Worm (Caenorhabditis elegans) whole organism, late embryonic: ENCODE data around the gene pdi-2.

ENCODE experiments used
- C08G9.2 ChIP-seq: sonication (generic microtip); optimal IDR thresholded peaks from 2 replicates; lab custom pipeline; 2016; ENCODE audit warnings: mild to moderate bottlenecking, missing genetic modification characterization, moderate library complexity, missing compliant biosample characterization
- K02D7.2 ChIP-seq: sonication (generic microtip); optimal IDR thresholded peaks from 2 replicates; lab custom pipeline; 2017; ENCODE audit warnings: mild to moderate bottlenecking, missing genetic modification characterization, missing compliant biosample characterization
- K09A11.1 ChIP-seq: sonication (generic microtip); optimal IDR thresholded peaks from 2 replicates; lab custom pipeline; 2017; ENCODE audit warnings: antibody characterized with exemption, mild to moderate bottlenecking, missing genetic modification characterization, missing compliant biosample characterization; ENCODE audit not compliant: insufficient read depth
- ahr-1 ChIP-seq: sonication (generic microtip); optimal IDR thresholded peaks from 2 replicates; lab custom pipeline; 2016; ENCODE audit warnings: missing genetic modification characterization, missing compliant biosample characterization
- ceh-18 ChIP-seq: sonication (generic microtip); optimal IDR thresholded peaks from 2 replicates; lab custom pipeline; 2016; ENCODE audit warnings: missing genetic modification characterization, missing compliant biosample characterization
- ceh-24 ChIP-seq: sonication (generic microtip); optimal IDR thresholded peaks from 2 replicates; lab custom pipeline; 2016; ENCODE audit warnings: mild to moderate bottlenecking, missing genetic modification characterization, missing compliant biosample characterization
- ceh-31 ChIP-seq: sonication (generic microtip); optimal IDR thresholded peaks from 2 replicates; lab custom pipeline; 2016; ENCODE audit warnings: missing genetic modification characterization, missing compliant biosample characterization
- ceh-34 ChIP-seq: sonication (generic microtip); optimal IDR thresholded peaks from 2 replicates; lab custom pipeline; 2016; ENCODE audit warnings: mild to moderate bottlenecking, missing genetic modification characterization, missing compliant biosample characterization
- ceh-48 ChIP-seq: sonication (generic microtip); optimal IDR thresholded peaks from 2 replicates; lab custom pipeline; 2016; ENCODE audit warnings: missing genetic modification characterization, inconsistent platforms, missing compliant biosample characterization
- ceh-6 ChIP-seq: fragments of 200-800 bp; sonication (Bioruptor generic); optimal IDR thresholded peaks from 2 replicates; lab custom pipeline; 2018; ENCODE audit warnings: mild to moderate bottlenecking, missing genetic modification characterization, missing compliant biosample characterization
- che-1 ChIP-seq: sonication (generic microtip); optimal IDR thresholded peaks from 2 replicates; lab custom pipeline; 2016; ENCODE audit warnings: mild to moderate bottlenecking, missing genetic modification characterization, missing compliant biosample characterization
- dve-1 ChIP-seq: sonication (generic microtip); optimal IDR thresholded peaks from 2 replicates; lab custom pipeline; 2017; ENCODE audit warnings: antibody characterized with exemption, mild to moderate bottlenecking, missing genetic modification characterization, missing compliant biosample characterization
- elt-2 ChIP-seq: sonication (generic microtip); optimal IDR thresholded peaks from 2 replicates; lab custom pipeline; 2016; ENCODE audit warnings: missing genetic modification reagents, missing genetic modification characterization, missing compliant biosample characterization
- elt-4 ChIP-seq: sonication (generic microtip); optimal IDR thresholded peaks from 2 replicates; lab custom pipeline; 2016; ENCODE audit warnings: missing genetic modification characterization, missing compliant biosample characterization
- ets-4 ChIP-seq: sonication (generic microtip); optimal IDR thresholded peaks from 2 replicates; lab custom pipeline; 2016; ENCODE audit warnings: missing genetic modification characterization, missing compliant biosample characterization
- eyg-1 ChIP-seq: sonication (generic microtip); optimal IDR thresholded peaks from 2 replicates; lab custom pipeline; 2016; ENCODE audit warnings: missing genotype, missing genetic modification characterization, missing compliant biosample characterization
- fkh-6 ChIP-seq: sonication (generic microtip); optimal IDR thresholded peaks from 2 replicates; lab custom pipeline; 2016; ENCODE audit warnings: missing genetic modification characterization, missing compliant biosample characterization
- gmeb-2 ChIP-seq: sonication (generic microtip); optimal IDR thresholded peaks from 2 replicates; lab custom pipeline; 2016; ENCODE audit warnings: missing genetic modification characterization, inconsistent platforms, missing compliant biosample characterization
- hlh-13 ChIP-seq: fragments of 200-800 bp; sonication (Bioruptor generic); optimal IDR thresholded peaks from 2 replicates; lab custom pipeline; 2018; ENCODE audit warnings: mild to moderate bottlenecking, missing genetic modification characterization, missing compliant biosample characterization
- hlh-15 ChIP-seq: sonication (generic microtip); optimal IDR thresholded peaks from 2 replicates; lab custom pipeline; 2016; ENCODE audit warnings: missing genetic modification characterization, missing compliant biosample characterization
- hlh-8 ChIP-seq: sonication (generic microtip); optimal IDR thresholded peaks from 2 replicates; lab custom pipeline; 2016; ENCODE audit warnings: missing genotype, missing genetic modification characterization, missing compliant biosample characterization
- lim-6 ChIP-seq: sonication (generic microtip); optimal IDR thresholded peaks from 2 replicates; lab custom pipeline; 2016; ENCODE audit warnings: missing genetic modification characterization, missing compliant biosample characterization
- lin-11 ChIP-seq: fragments of 200-800 bp; sonication (Bioruptor generic); optimal IDR thresholded peaks from 2 replicates; lab custom pipeline; 2018; ENCODE audit warnings: mild to moderate bottlenecking, missing genetic modification characterization, missing compliant biosample characterization
- madf-2 ChIP-seq: sonication (generic microtip); optimal IDR thresholded peaks from 2 replicates; lab custom pipeline; 2017; ENCODE audit warnings: missing genetic modification characterization, missing compliant biosample characterization
- mec-3 ChIP-seq: sonication (generic microtip); optimal IDR thresholded peaks from 2 replicates; lab custom pipeline; 2016; ENCODE audit warnings: borderline replicate concordance, missing genetic modification characterization, missing compliant biosample characterization
- nfya-1 ChIP-seq: sonication (generic microtip); optimal IDR thresholded peaks from 2 replicates; lab custom pipeline; 2017; ENCODE audit warnings: missing genetic modification characterization, mild to moderate bottlenecking, missing compliant biosample characterization, antibody characterized with exemption, moderate library complexity
- nhr-11 ChIP-seq: fragments of 150-350 bp; optimal IDR thresholded peaks from 2 replicates; lab custom pipeline; 2014; ENCODE audit warnings: missing biosample characterization, missing genetic modification characterization
- nhr-232 ChIP-seq: sonication (generic microtip); optimal IDR thresholded peaks from 2 replicates; lab custom pipeline; 2016; ENCODE audit warnings: missing genetic modification characterization, missing compliant biosample characterization
- npax-4 ChIP-seq: sonication (generic microtip); optimal IDR thresholded peaks from 2 replicates; lab custom pipeline; 2016; ENCODE audit warnings: missing genetic modification characterization, missing compliant biosample characterization
- pat-9 ChIP-seq: fragments of 200-800 bp; sonication (Bioruptor generic); optimal IDR thresholded peaks from 2 replicates; lab custom pipeline; 2018; ENCODE audit warnings: mild to moderate bottlenecking, missing genetic modification characterization, moderate library complexity, missing compliant biosample characterization
- pha-2 ChIP-seq: sonication (generic microtip); optimal IDR thresholded peaks from 2 replicates; lab custom pipeline; 2017; ENCODE audit warnings: mild to moderate bottlenecking, missing genetic modification characterization, missing compliant biosample characterization
- pha-4 ChIP-seq: fragments of 150-350 bp; optimal IDR thresholded peaks from 2 replicates; lab custom pipeline; 2018; ENCODE audit warnings: missing biosample characterization, missing genetic modification reagents, missing genetic modification characterization
- pqm-1 ChIP-seq: sonication (generic microtip); optimal IDR thresholded peaks from 2 replicates; lab custom pipeline; 2016; ENCODE audit warnings: missing genetic modification characterization, missing compliant biosample characterization
- pros-1 ChIP-seq: fragments of 150-350 bp; optimal IDR thresholded peaks from 2 replicates; lab custom pipeline; 2014; ENCODE audit warnings: missing biosample characterization, missing genetic modification reagents, missing genetic modification characterization
- ref-2 ChIP-seq: sonication (generic microtip); optimal IDR thresholded peaks from 2 replicates; lab custom pipeline; 2016; ENCODE audit warnings: missing genetic modification characterization, missing compliant biosample characterization
- rnt-1 ChIP-seq: sonication (generic microtip); optimal IDR thresholded peaks from 2 replicates; lab custom pipeline; 2016; ENCODE audit warnings: missing genetic modification characterization, missing compliant biosample characterization
- sdc-2 ChIP-seq: sonication (generic microtip); optimal IDR thresholded peaks from 2 replicates; lab custom pipeline; 2016; ENCODE audit warnings: missing genotype, missing genetic modification characterization, missing compliant biosample characterization
- sox-2 ChIP-seq: fragments of 200-800 bp; sonication (Bioruptor generic); IDR thresholded peaks from 2 replicates; pipeline ENCODE4 v1.3.6; 2022; ENCODE audit warnings: missing genetic modification reagents, missing genetic modification characterization, missing compliant biosample characterization
- sox-4 ChIP-seq: sonication (generic microtip); optimal IDR thresholded peaks from 2 replicates; lab custom pipeline; 2017; ENCODE audit warnings: mild to moderate bottlenecking, missing genetic modification characterization, inconsistent platforms, missing compliant biosample characterization
- tbx-2 ChIP-seq: sonication (generic microtip); optimal IDR thresholded peaks from 2 replicates; lab custom pipeline; 2016; ENCODE audit warnings: missing genetic modification characterization, missing compliant biosample characterization
- tbx-7 ChIP-seq: sonication (generic microtip); optimal IDR thresholded peaks from 2 replicates; lab custom pipeline; 2016; ENCODE audit warnings: missing genotype, missing genetic modification characterization, missing compliant biosample characterization
- ttx-3 ChIP-seq: sonication (generic microtip); optimal IDR thresholded peaks from 2 replicates; lab custom pipeline; 2016; ENCODE audit warnings: missing genetic modification reagents, missing genetic modification characterization, missing compliant biosample characterization
- unc-55 ChIP-seq: sonication (generic microtip); optimal IDR thresholded peaks from 2 replicates; lab custom pipeline; 2017; ENCODE audit warnings: missing biosample characterization, missing genetic modification reagents, missing genetic modification characterization
- ztf-16 ChIP-seq: sonication (generic microtip); optimal IDR thresholded peaks from 2 replicates; lab custom pipeline; 2017; ENCODE audit warnings: missing genetic modification characterization, missing compliant biosample characterization

pdi-2 gene

DNA sequence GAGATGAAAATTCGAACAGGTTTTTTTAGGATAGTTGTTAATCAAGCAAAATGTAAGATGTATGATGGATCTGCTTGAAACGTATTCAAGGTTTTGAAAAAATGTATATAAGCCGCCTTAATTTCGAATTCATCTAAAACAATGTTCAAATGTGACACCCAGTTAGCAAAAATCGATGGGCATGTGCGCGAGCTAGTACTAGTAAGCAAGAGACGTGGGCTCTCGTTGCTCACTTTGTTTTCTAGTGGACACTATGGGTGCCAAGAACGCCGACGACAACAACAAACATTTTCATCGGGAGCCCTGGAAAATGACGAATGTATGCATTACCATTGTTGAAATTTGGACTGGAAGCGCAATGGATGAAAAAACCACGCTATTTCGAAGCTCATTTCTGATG lies 2.8 kb upstream of the pdi-2 start:
- TF ChIP-seq K02D7.2 (tag; lab: Kevin White, UChicago): no peak
- no peak for TF ChIP-seq ceh-24
- no peak for TF ChIP-seq ceh-31 (tag; lab: Kevin White, UChicago)
- no peak for TF ChIP-seq nhr-11 (tag; lab: Kevin White, UChicago)
- TF ChIP-seq ceh-48 (tag; lab: Kevin White, UChicago): peak; percentile 54
- TF ChIP-seq nhr-232 (tag; lab: Kevin White, UChicago): no peak
- TF ChIP-seq dve-1 (tag; lab: Kevin White, UChicago): no peak
- no peak for TF ChIP-seq pha-2 (tag; lab: Kevin White, UChicago)

DNA sequence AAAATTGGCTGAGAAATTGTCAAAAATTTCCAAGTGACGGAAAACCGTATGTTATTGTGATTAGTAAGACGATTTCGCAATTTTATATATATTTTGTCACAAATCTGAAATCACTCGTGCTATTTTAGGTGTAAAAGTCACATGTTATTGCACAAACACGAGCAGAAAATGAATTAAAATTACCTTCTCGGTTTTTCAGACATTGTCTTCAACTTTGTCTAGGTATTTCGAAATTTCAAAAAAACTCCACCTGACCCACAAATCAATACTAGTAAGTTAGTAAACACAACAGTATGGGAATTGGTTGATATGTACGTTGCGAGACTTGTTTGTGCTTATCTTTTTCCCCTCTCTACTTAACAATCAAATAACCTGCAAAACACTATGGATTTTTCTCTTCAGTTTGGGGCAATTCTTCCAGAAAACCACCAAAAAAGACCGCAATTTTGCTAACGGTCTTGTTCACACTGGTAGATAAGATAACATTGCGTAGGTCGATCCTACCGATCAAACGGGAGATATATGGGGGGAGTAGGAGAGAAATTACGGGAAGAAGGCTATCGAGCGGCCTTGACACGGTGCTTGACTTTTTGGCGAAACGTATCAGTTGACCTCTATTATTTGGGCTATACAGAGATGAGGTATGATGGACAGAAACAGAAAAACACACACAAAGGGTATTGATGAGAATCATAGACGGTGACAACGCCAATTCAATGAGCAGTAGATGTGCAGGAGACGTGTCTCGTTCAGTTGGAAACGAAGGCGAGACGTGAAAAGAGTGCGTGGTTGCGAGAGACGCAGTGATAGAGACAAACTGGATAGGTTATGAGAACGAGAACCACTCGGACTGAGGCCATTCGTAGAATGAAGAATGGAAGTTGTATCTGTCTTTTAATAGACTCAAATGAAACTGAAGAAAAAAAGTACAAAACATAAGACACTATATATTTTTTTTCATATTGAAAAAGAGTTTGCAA lies 1.8 kb upstream of the pdi-2 start, which contains the start of gene C07A12.7:
C07A12.7 (minus strand) TSS at position 308 of the 980 bp plus-strand sequence.
- TF ChIP-seq K09A11.1 (tag; lab: Kevin White, UChicago) (no peak), elt-4 (tag; lab: Kevin White, UChicago) (no peak), hlh-13 (GFP tag; lab: Kevin White, UChicago) (no peak), lim-6 (tag; lab: Kevin White, UChicago) (no peak), hlh-8 (tag; lab: Kevin White, UChicago) (no peak), C08G9.2 (tag; lab: Kevin White, UChicago) (no peak), pha-4 (tag; lab: Kevin White, UChicago) (no peak), tbx-7 (tag; lab: Kevin White, UChicago) (no peak), pros-1 (no peak), madf-2 (no peak), ceh-18 (tag; lab: Kevin White, UChicago) (no peak), sdc-2 (tag; lab: Kevin White, UChicago) (peak; percentile 2), K02D7.2 (tag; lab: Kevin White, UChicago) (no peak), pat-9 (no peak), dve-1 (tag; lab: Kevin White, UChicago) (no peak), ref-2 (tag; lab: Kevin White, UChicago) (no peak), rnt-1 (tag; lab: Kevin White, UChicago) (peak; percentile 69), eyg-1 (tag; lab: Kevin White, UChicago) (no peak), nhr-11 (tag; lab: Kevin White, UChicago) (no peak), sox-4 (no peak), unc-55 (GFP tag; lab: Kevin White, UChicago) (peak; percentile 11), gmeb-2 (tag; lab: Kevin White, UChicago) (no peak), ahr-1 (tag; lab: Kevin White, UChicago) (no peak), hlh-15 (tag; lab: Kevin White, UChicago) (no peak), nfya-1 (tag; lab: Kevin White, UChicago) (peak; percentile 12), ets-4 (no peak), tbx-2 (peak; percentile 11), pha-2 (tag; lab: Kevin White, UChicago) (no peak), ceh-6 (GFP tag; lab: Kevin White, UChicago) (no peak), mec-3 (no peak), che-1 (tag; lab: Kevin White, UChicago) (no peak), npax-4 (no peak), lin-11 (no peak), fkh-6 (tag; lab: Kevin White, UChicago) (no peak), ceh-31 (tag; lab: Kevin White, UChicago) (no peak), sox-2 (GFP tag; lab: Robert Waterston, UW) (no peak), ztf-16 (tag; lab: Kevin White, UChicago) (no peak), elt-2 (tag; lab: Kevin White, UChicago) (peak; percentile 24), ttx-3 (tag; lab: Kevin White, UChicago) (no peak), ceh-34 (no peak), pqm-1 (tag; lab: Kevin White, UChicago) (no peak)
